Fruit fly (Drosophila melanogaster): ENCODE results near the gene CG15170.

CG15170 gene

dm6 chr2L:19012776-19013328 lies 22.8 kb upstream of the CG15170 start:
- TF ChIP-seq ovo (GFP tag; optimal IDR thresholded peaks at IDR 0.05) (no peak), CG14711 (tag; optimal IDR thresholded peaks at IDR 0.05) (no peak), bab1 (GFP tag; optimal IDR thresholded peaks at IDR 0.05) (no peak), cic (GFP tag; optimal IDR thresholded peaks at IDR 0.05) (no peak), Hr96 (GFP tag; optimal IDR thresholded peaks at IDR 0.05) (no peak), CG11617 (GFP tag; optimal IDR thresholded peaks at IDR 0.05) (no peak), kay (GFP tag; ENCODE audit: borderline replicate concordance) (no peak), CG5204 (GFP tag; optimal IDR thresholded peaks at IDR 0.05) (no peak), cnc (optimal IDR thresholded peaks at IDR 0.05) (no peak), Clk (GFP tag; optimal IDR thresholded peaks at IDR 0.05) (no peak), CG33017 (tag; optimal IDR thresholded peaks at IDR 0.05) (no peak), tj (GFP tag; optimal IDR thresholded peaks at IDR 0.05) (no peak)

dm6 chr2L:19011895-19012645 lies 22.0 kb upstream of the CG15170 start:
- TF ChIP-seq CG7101 (tag; optimal IDR thresholded peaks at IDR 0.05), result peak; percentile 14
- no peak for TF ChIP-seq toe (GFP tag; optimal IDR thresholded peaks at IDR 0.05)
- TF ChIP-seq kay (GFP tag; ENCODE audit: borderline replicate concordance), result no peak
- TF ChIP-seq CG7045 (GFP tag; optimal IDR thresholded peaks at IDR 0.05), result no peak
- TF ChIP-seq Mnt (GFP tag; optimal IDR thresholded peaks at IDR 0.05), result no peak
- TF ChIP-seq tj (GFP tag; optimal IDR thresholded peaks at IDR 0.05), result no peak
- TF ChIP-seq CG33017 (tag; optimal IDR thresholded peaks at IDR 0.05), result peak; percentile 56
- TF ChIP-seq ovo (GFP tag; optimal IDR thresholded peaks at IDR 0.05), result no peak

dm6 chr2L:19010566-19010965 lies 20.5 kb upstream of the CG15170 start, which contains the start of gene robl37BC:
robl37BC (plus strand) TSS chr2L:19010866.
- TF ChIP-seq Hr96 (GFP tag; optimal IDR thresholded peaks at IDR 0.05) (no peak), CG33017 (tag; optimal IDR thresholded peaks at IDR 0.05) (no peak), tj (GFP tag; optimal IDR thresholded peaks at IDR 0.05) (no peak), CG5204 (GFP tag; optimal IDR thresholded peaks at IDR 0.05) (no peak), CG1620 (GFP tag; optimal IDR thresholded peaks at IDR 0.05) (no peak), kay (GFP tag; ENCODE audit: borderline replicate concordance) (no peak)

dm6 chr2L:19010037-19010436 lies 20.0 kb upstream of the CG15170 start:
- TF ChIP-seq Clk (GFP tag; optimal IDR thresholded peaks at IDR 0.05) (no peak), CG7101 (tag; optimal IDR thresholded peaks at IDR 0.05) (no peak), Crg-1 (GFP tag; optimal IDR thresholded peaks at IDR 0.05) (no peak), CG14711 (tag; optimal IDR thresholded peaks at IDR 0.05) (no peak), tj (GFP tag; optimal IDR thresholded peaks at IDR 0.05) (no peak), Mnt (GFP tag; optimal IDR thresholded peaks at IDR 0.05) (no peak), cnc (optimal IDR thresholded peaks at IDR 0.05) (no peak), CG11617 (GFP tag; optimal IDR thresholded peaks at IDR 0.05) (no peak), CG33017 (tag; optimal IDR thresholded peaks at IDR 0.05) (no peak), toe (GFP tag; optimal IDR thresholded peaks at IDR 0.05) (no peak), CG12768 (GFP tag; optimal IDR thresholded peaks at IDR 0.05) (no peak), CG5204 (GFP tag; optimal IDR thresholded peaks at IDR 0.05) (no peak), ovo (GFP tag; optimal IDR thresholded peaks at IDR 0.05) (no peak), cic (GFP tag; optimal IDR thresholded peaks at IDR 0.05) (no peak), CG7045 (GFP tag; optimal IDR thresholded peaks at IDR 0.05) (no peak), kay (GFP tag; ENCODE audit: borderline replicate concordance) (no peak), Hr96 (GFP tag; optimal IDR thresholded peaks at IDR 0.05) (no peak), pad (GFP tag; optimal IDR thresholded peaks at IDR 0.05) (no peak), bab1 (GFP tag; optimal IDR thresholded peaks at IDR 0.05) (no peak), CG1620 (GFP tag; optimal IDR thresholded peaks at IDR 0.05) (no peak)

- TF ChIP-seq cnc (optimal IDR thresholded peaks at IDR 0.05) (no peak), CG11617 (GFP tag; optimal IDR thresholded peaks at IDR 0.05) (peak; percentile 91), cic (GFP tag; optimal IDR thresholded peaks at IDR 0.05) (peak; percentile 85), Mnt (GFP tag; optimal IDR thresholded peaks at IDR 0.05) (peak; percentile 97), Clk (GFP tag; optimal IDR thresholded peaks at IDR 0.05) (peak; percentile 88), toe (GFP tag; optimal IDR thresholded peaks at IDR 0.05) (peak; percentile 59), tj (GFP tag; optimal IDR thresholded peaks at IDR 0.05) (peak; percentile 75), pad (GFP tag; optimal IDR thresholded peaks at IDR 0.05) (peak; percentile 79), CG1620 (GFP tag; optimal IDR thresholded peaks at IDR 0.05) (peak; percentile 85), ovo (GFP tag; optimal IDR thresholded peaks at IDR 0.05) (peak; percentile 85), CG5204 (GFP tag; optimal IDR thresholded peaks at IDR 0.05) (peak; percentile 57), bab1 (GFP tag; optimal IDR thresholded peaks at IDR 0.05) (peak; percentile 94), CG7045 (GFP tag; optimal IDR thresholded peaks at IDR 0.05) (peak; percentile 78), kay (GFP tag; ENCODE audit: borderline replicate concordance) (no peak), Hr96 (GFP tag; optimal IDR thresholded peaks at IDR 0.05) (peak; percentile 90), Crg-1 (GFP tag; optimal IDR thresholded peaks at IDR 0.05) (peak; percentile 94), CG33017 (tag; optimal IDR thresholded peaks at IDR 0.05) (peak; percentile 88), CG12768 (GFP tag; optimal IDR thresholded peaks at IDR 0.05) (peak; percentile 85), CG14711 (tag; optimal IDR thresholded peaks at IDR 0.05) (peak; percentile 80), CG7101 (tag; optimal IDR thresholded peaks at IDR 0.05) (peak; percentile 94)
Measured at dm6 chr2L:19009130-19009529, 19.1 kb upstream of the CG15170 start, which contains the start of gene RpL30. RpL30 (minus strand) TSS chr2L:19009306.

- peak; percentile 56 for TF ChIP-seq CG33017 (tag; optimal IDR thresholded peaks at IDR 0.05)
- TF ChIP-seq ovo (GFP tag; optimal IDR thresholded peaks at IDR 0.05), result peak; percentile 61
- no peak for TF ChIP-seq Clk (GFP tag; optimal IDR thresholded peaks at IDR 0.05)
- TF ChIP-seq bab1 (GFP tag; optimal IDR thresholded peaks at IDR 0.05), result peak; percentile 84
- no peak for TF ChIP-seq tj (GFP tag; optimal IDR thresholded peaks at IDR 0.05)
- TF ChIP-seq kay (GFP tag; ENCODE audit: borderline replicate concordance), result no peak
- peak; percentile 12 for TF ChIP-seq CG5204 (GFP tag; optimal IDR thresholded peaks at IDR 0.05)
- TF ChIP-seq CG14711 (tag; optimal IDR thresholded peaks at IDR 0.05), result peak; percentile 68
- peak; percentile 85 for TF ChIP-seq CG7101 (tag; optimal IDR thresholded peaks at IDR 0.05)
- peak; percentile 79 for TF ChIP-seq CG11617 (GFP tag; optimal IDR thresholded peaks at IDR 0.05)
- no peak for TF ChIP-seq CG12768 (GFP tag; optimal IDR thresholded peaks at IDR 0.05)
- no peak for TF ChIP-seq Hr96 (GFP tag; optimal IDR thresholded peaks at IDR 0.05)
- peak; percentile 47 for TF ChIP-seq CG7045 (GFP tag; optimal IDR thresholded peaks at IDR 0.05)
- peak; percentile 55 for TF ChIP-seq Crg-1 (GFP tag; optimal IDR thresholded peaks at IDR 0.05)
- TF ChIP-seq Mnt (GFP tag; optimal IDR thresholded peaks at IDR 0.05), result no peak
- peak; percentile 89 for TF ChIP-seq cic (GFP tag; optimal IDR thresholded peaks at IDR 0.05)
- no peak for TF ChIP-seq CG1620 (GFP tag; optimal IDR thresholded peaks at IDR 0.05)
- peak; percentile 23 for TF ChIP-seq pad (GFP tag; optimal IDR thresholded peaks at IDR 0.05)
- TF ChIP-seq toe (GFP tag; optimal IDR thresholded peaks at IDR 0.05), result peak; percentile 18
- no peak for TF ChIP-seq cnc (optimal IDR thresholded peaks at IDR 0.05)
Measured at dm6 chr2L:19002959-19003371, 12.9 kb upstream of the CG15170 start, which contains the start of gene CG31793. CG31793 (plus strand) TSS chr2L:19003367.

All from whole organism, adult.